Fruit fly (Drosophila melanogaster): Measurements from ENCODE around the gene CG31368.

The CG31368 gene

dm6 chr3R:11882506-11882953 lies at the start of gene CG31368, which contains the start of gene CG6962 (continued):
- TF ChIP-seq CG3281 (GFP tag; optimal IDR thresholded peaks at IDR 0.05) (peak; percentile 71), corto (GFP tag; optimal IDR thresholded peaks at IDR 0.05) (no peak), Taf1 (GFP tag; IDR thresholded peaks at IDR 0.05) (peak; percentile 62; the same call in 1 of the 2 replicates), CG12391 (tag; optimal IDR thresholded peaks at IDR 0.05) (peak; percentile 92), Gsc (GFP tag; IDR thresholded peaks at IDR 0.05) (peak; percentile 37; the same call in 1 of the 2 replicates), az2 (GFP tag; optimal IDR thresholded peaks at IDR 0.05) (peak; percentile 85), gsb-n (tag; optimal IDR thresholded peaks at IDR 0.05) (peak; percentile 74), CG4424 (GFP tag; optimal IDR thresholded peaks at IDR 0.05) (peak; percentile 85), Lhr (GFP tag; optimal IDR thresholded peaks at IDR 0.05) (peak; percentile 85), CG4854 (GFP tag; optimal IDR thresholded peaks at IDR 0.05) (peak; percentile 61), onecut (GFP tag; IDR thresholded peaks at IDR 0.05) (peak; percentile 53; the same call in 1 of the 2 replicates), CG2678 (tag; optimal IDR thresholded peaks at IDR 0.05) (peak; percentile 82), nau (GFP tag; optimal IDR thresholded peaks at IDR 0.05) (no peak), CG12071 (GFP tag; optimal IDR thresholded peaks at IDR 0.05) (no peak), CG9215 (GFP tag; IDR thresholded peaks at IDR 0.05) (peak; percentile 79), kni (GFP tag; optimal IDR thresholded peaks at IDR 0.05) (peak; percentile 42), CG12744 (GFP tag; optimal IDR thresholded peaks at IDR 0.05) (peak; percentile 46), CG9609 (GFP tag; optimal IDR thresholded peaks at IDR 0.05) (peak; percentile 13), slou (GFP tag; optimal IDR thresholded peaks at IDR 0.05) (peak; percentile 56), Hr51 (GFP tag; optimal IDR thresholded peaks at IDR 0.05) (peak; percentile 68 to 80), CG12942 (GFP tag; optimal IDR thresholded peaks at IDR 0.05) (peak; percentile 79), HLHmδ (GFP tag; optimal IDR thresholded peaks at IDR 0.05) (no peak), CG34422 (GFP tag; IDR thresholded peaks at IDR 0.05) (peak; percentile 90), ATbp (GFP tag; optimal IDR thresholded peaks at IDR 0.05) (peak; percentile 51), tll (GFP tag; optimal IDR thresholded peaks at IDR 0.05) (peak in 1 of 2 experiments; percentile 19), stc (GFP tag; IDR thresholded peaks at IDR 0.05) (peak; percentile 67), Scr (GFP tag; IDR thresholded peaks at IDR 0.05; ENCODE audit: partially characterized antibody) (0 out of 2 replicates have a peak, but pooled peaks have one; percentile 12), tna (GFP tag; IDR thresholded peaks at IDR 0.05; ENCODE audit: partially characterized antibody) (no peak), br (optimal IDR thresholded peaks at IDR 0.05) (no peak), gfzf (GFP tag; optimal IDR thresholded peaks at IDR 0.05) (peak; percentile 78), Lim3 (GFP tag; IDR thresholded peaks at IDR 0.05) (no peak), BtbVII (GFP tag; optimal IDR thresholded peaks at IDR 0.05) (peak; percentile 7), CG7928 (GFP tag; optimal IDR thresholded peaks at IDR 0.05) (peak; percentile 95), GATAe (GFP tag; conservative IDR thresholded peaks at IDR 0.05) (no peak; the same call in 1 of the 2 replicates), CG31224 (GFP tag; IDR thresholded peaks at IDR 0.05) (peak; percentile 52; the same call in 1 of the 2 replicates), CG17612 (GFP tag; IDR thresholded peaks at IDR 0.05) (peak; percentile 46; the same call in 1 of the 2 replicates), CG6854 (GFP tag; optimal IDR thresholded peaks at IDR 0.05) (no peak), CG3065 (GFP tag; optimal IDR thresholded peaks at IDR 0.05) (peak; percentile 55), CG2120 (GFP tag; optimal IDR thresholded peaks at IDR 0.05) (peak; percentile 89), CG16815 (GFP tag; optimal IDR thresholded peaks at IDR 0.05) (peak; percentile 81), sima (GFP tag; optimal IDR thresholded peaks at IDR 0.05) (no peak), CrebB (tag; optimal IDR thresholded peaks at IDR 0.05) (peak; percentile 51), rib (GFP tag; IDR thresholded peaks at IDR 0.05) (peak; percentile 23; the same call in 1 of the 2 replicates), exex (tag; optimal IDR thresholded peaks at IDR 0.05) (no peak), ac (GFP tag; optimal IDR thresholded peaks at IDR 0.05) (no peak), bab2 (GFP tag; optimal IDR thresholded peaks at IDR 0.05) (peak; percentile 66), Adf1 (GFP tag; IDR thresholded peaks at IDR 0.05) (peak; percentile 65), Deaf1 (tag; optimal IDR thresholded peaks at IDR 0.05) (peak; percentile 43), esg (GFP tag; conservative IDR thresholded peaks at IDR 0.05) (peak; percentile 76), crc (GFP tag; optimal IDR thresholded peaks at IDR 0.05) (peak; percentile 7)

Measured in whole organism, embryonic.